Fruit fly (Drosophila melanogaster) whole organism, embryonic: Measurements from ENCODE around the gene CG6937.

Experiments
- CG10431 ChIP-seq: fragments of 200-800 bp; sonication (Bioruptor generic); optimal IDR thresholded peaks from 3 replicates; lab custom pipeline; 2018; ENCODE audit warnings: missing biosample characterization, mild to moderate bottlenecking, missing genetic modification characterization
- CG11504 ChIP-seq: fragments of 200-800 bp; sonication (Bioruptor generic); optimal IDR thresholded peaks from 3 replicates; lab custom pipeline; 2019; ENCODE audit warnings: missing biosample characterization, mild to moderate bottlenecking, missing genetic modification characterization, moderate library complexity
- CG11695 ChIP-seq: fragments of 200-800 bp; sonication (Bioruptor generic); IDR thresholded peaks from 3 replicates; pipeline ENCODE4 v1.3.6; 2022; ENCODE audit warnings: missing biosample characterization, missing genetic modification characterization
- CG12744 ChIP-seq: fragments of 200-800 bp; sonication (Bioruptor generic); optimal IDR thresholded peaks from 2 replicates; lab custom pipeline; 2016; ENCODE audit warnings: missing biosample characterization, missing genetic modification characterization
- CG13775 ChIP-seq: fragments of 200-800 bp; sonication (Bioruptor generic); optimal IDR thresholded peaks from 3 replicates; lab custom pipeline; 2017; ENCODE audit warnings: missing biosample characterization, mild to moderate bottlenecking, missing genetic modification characterization
- CG14441 ChIP-seq: fragments of 200-800 bp; sonication (Bioruptor generic); IDR thresholded peaks from 2 replicates; pipeline ENCODE4 v1.3.6; 2022; ENCODE audit warnings: missing biosample characterization, missing genetic modification characterization
- CG14965 ChIP-seq: fragments of 200-800 bp; sonication (Bioruptor generic); optimal IDR thresholded peaks from 2 replicates; lab custom pipeline; 2016; ENCODE audit warnings: missing biosample characterization, missing genetic modification characterization, borderline replicate concordance
- CG15696 ChIP-seq: fragments of 200-800 bp; sonication (Bioruptor generic); optimal IDR thresholded peaks from 2 replicates; lab custom pipeline; 2019; ENCODE audit warnings: missing biosample characterization, mild to moderate bottlenecking, missing genetic modification characterization, moderate library complexity
- CG1602 ChIP-seq: fragments of 200-800 bp; sonication (Bioruptor generic); optimal IDR thresholded peaks from 3 replicates; lab custom pipeline; 2016; ENCODE audit warnings: missing biosample characterization, missing genetic modification characterization
- CG1603 ChIP-seq: fragments of 200-800 bp; sonication (Bioruptor generic); optimal IDR thresholded peaks from 2 replicates; lab custom pipeline; 2019; ENCODE audit warnings: missing biosample characterization, mild to moderate bottlenecking, missing genetic modification characterization, moderate library complexity
- CG31365 ChIP-seq: fragments of 200-800 bp; sonication (Bioruptor generic); optimal IDR thresholded peaks from 2 replicates; lab custom pipeline; 2018; ENCODE audit warnings: missing biosample characterization, mild to moderate bottlenecking, missing genetic modification characterization
- CG33213 ChIP-seq: fragments of 200-800 bp; sonication (Bioruptor generic); optimal IDR thresholded peaks from 3 replicates; lab custom pipeline; 2016; ENCODE audit warnings: missing biosample characterization, missing genetic modification characterization
- CG5180 ChIP-seq: fragments of 200-800 bp; sonication (Bioruptor generic); optimal IDR thresholded peaks from 3 replicates; lab custom pipeline; 2017; ENCODE audit warnings: missing biosample characterization, missing genetic modification characterization, mild to moderate bottlenecking, moderate library complexity, missing genetic modification reagents
- CG6813 ChIP-seq: fragments of 200-800 bp; sonication (Bioruptor generic); optimal IDR thresholded peaks from 2 replicates; lab custom pipeline; 2017; ENCODE audit warnings: missing biosample characterization, missing genetic modification characterization, mild to moderate bottlenecking, moderate library complexity, missing genetic modification reagents
- CG6854 ChIP-seq: fragments of 200-800 bp; sonication (Bioruptor generic); optimal IDR thresholded peaks from 3 replicates; lab custom pipeline; 2017; ENCODE audit warnings: missing biosample characterization, mild to moderate bottlenecking, missing genetic modification characterization
- CG8388 ChIP-seq: fragments of 200-800 bp; sonication (Bioruptor generic); optimal IDR thresholded peaks from 2 replicates; lab custom pipeline; 2019; ENCODE audit warnings: missing biosample characterization, mild to moderate bottlenecking, missing genetic modification characterization, moderate library complexity
- D19B ChIP-seq: fragments of 200-800 bp; sonication (Bioruptor generic); optimal IDR thresholded peaks from 2 replicates; lab custom pipeline; 2017; ENCODE audit warnings: missing biosample characterization, mild to moderate bottlenecking, missing genetic modification characterization
- Ets65A ChIP-seq: fragments of 200-800 bp; sonication (Bioruptor generic); peaks from one replicate; lab custom pipeline; 2016; ENCODE audit warnings: missing biosample characterization, missing genetic modification characterization
- Gug ChIP-seq: fragments of 200-800 bp; sonication (Bioruptor generic); IDR thresholded peaks from 4 replicates; pipeline ENCODE4 v1.3.6; 2022; ENCODE audit warnings: missing biosample characterization, missing genetic modification characterization
- Max ChIP-seq: fragments of 200-800 bp; sonication (Bioruptor generic); optimal IDR thresholded peaks from 2 replicates; lab custom pipeline; 2016; ENCODE audit warnings: missing biosample characterization, mild to moderate bottlenecking, missing genetic modification characterization
- Med ChIP-seq: fragments of 200-800 bp; sonication (Bioruptor generic); peaks from one replicate; lab custom pipeline; 2016; ENCODE audit warnings: missing biosample characterization, missing genetic modification characterization, mild to moderate bottlenecking, inconsistent platforms, moderate library complexity
- Oli ChIP-seq: fragments of 200-800 bp; sonication (Bioruptor generic); optimal IDR thresholded peaks from 2 replicates; lab custom pipeline; 2018; ENCODE audit warnings: missing biosample characterization, mild to moderate bottlenecking, missing genetic modification characterization, moderate library complexity
- Optix ChIP-seq: fragments of 200-800 bp; sonication (Bioruptor generic); IDR thresholded peaks from 3 replicates; pipeline ENCODE4 v1.3.6; 2022; ENCODE audit warnings: missing biosample characterization, missing genetic modification characterization
- PHDP ChIP-seq: fragments of 200-800 bp; sonication (Bioruptor generic); optimal IDR thresholded peaks from 3 replicates; lab custom pipeline; 2018; ENCODE audit warnings: missing biosample characterization, mild to moderate bottlenecking, missing genetic modification characterization, moderate library complexity
- Rx ChIP-seq: fragments of 200-800 bp; sonication (Bioruptor generic); IDR thresholded peaks from 2 replicates; pipeline ENCODE4 v1.3.6; 2022; ENCODE audit warnings: missing biosample characterization, missing genetic modification characterization
- Sin3A ChIP-seq: fragments of >200 bp; optimal IDR thresholded peaks from 2 replicates; lab custom pipeline; 2018
- Sox100B ChIP-seq: fragments of 200-800 bp; sonication (Bioruptor generic); optimal IDR thresholded peaks from 3 replicates; lab custom pipeline; 2018; ENCODE audit warnings: missing biosample characterization, mild to moderate bottlenecking, missing genetic modification characterization
- Sox102F ChIP-seq: fragments of 200-800 bp; sonication (Bioruptor generic); optimal IDR thresholded peaks from 2 replicates; lab custom pipeline; 2018; ENCODE audit warnings: missing biosample characterization, mild to moderate bottlenecking, missing genetic modification characterization, moderate library complexity
- YL-1 ChIP-seq: fragments of 200-800 bp; sonication (Bioruptor generic); optimal IDR thresholded peaks from 3 replicates; lab custom pipeline; 2017; ENCODE audit warnings: missing biosample characterization, mild to moderate bottlenecking, missing genetic modification characterization
- cwo ChIP-seq: fragments of 200-800 bp; sonication (Bioruptor generic); optimal IDR thresholded peaks from 3 replicates; lab custom pipeline; 2017; ENCODE audit warnings: missing biosample characterization, missing genetic modification characterization, mild to moderate bottlenecking, moderate library complexity, missing genetic modification reagents
- dati ChIP-seq: fragments of 200-800 bp; sonication (Bioruptor generic); IDR thresholded peaks from 2 replicates; pipeline ENCODE4 v1.3.6; 2022; ENCODE audit warnings: missing biosample characterization, missing genetic modification characterization
- dmrt99B ChIP-seq: fragments of 200-800 bp; sonication (Bioruptor generic); optimal IDR thresholded peaks from 2 replicates; lab custom pipeline; 2018; ENCODE audit warnings: missing biosample characterization, mild to moderate bottlenecking, missing genetic modification characterization, moderate library complexity
- gce ChIP-seq: fragments of 200-800 bp; sonication (Bioruptor generic); IDR thresholded peaks from 3 replicates; pipeline ENCODE4 v1.3.6; 2022; ENCODE audit warnings: missing biosample characterization, missing genetic modification characterization
- gem ChIP-seq: fragments of 200-800 bp; sonication (Bioruptor generic); optimal IDR thresholded peaks from 2 replicates; lab custom pipeline; 2019; ENCODE audit warnings: missing biosample characterization, mild to moderate bottlenecking, missing genetic modification characterization, moderate library complexity
- gfzf ChIP-seq: fragments of 200-800 bp; sonication (Bioruptor generic); optimal IDR thresholded peaks from 2 replicates; lab custom pipeline; 2016; ENCODE audit warnings: missing biosample characterization, mild to moderate bottlenecking, missing genetic modification characterization, moderate library complexity
- grau ChIP-seq: fragments of 200-800 bp; optimal IDR thresholded peaks from 3 replicates; lab custom pipeline; 2019; ENCODE audit warnings: missing biosample characterization, mild to moderate bottlenecking, missing genetic modification characterization, moderate library complexity
- hbn ChIP-seq: fragments of 200-800 bp; sonication (Bioruptor generic); IDR thresholded peaks from 2 replicates; pipeline ENCODE4 v1.3.6; 2022; ENCODE audit warnings: missing biosample characterization, missing genetic modification characterization; ENCODE audit not compliant: partially characterized antibody
- hth ChIP-seq: fragments of >200 bp; optimal IDR thresholded peaks from 2 replicates; lab custom pipeline; 2017; ENCODE audit warnings: inconsistent platforms
- lilli ChIP-seq: fragments of 200-800 bp; sonication (Bioruptor generic); optimal IDR thresholded peaks from 3 replicates; lab custom pipeline; 2016; ENCODE audit warnings: missing biosample characterization, missing genetic modification characterization
- lov ChIP-seq, 2 experiments: fragments of 200-800 bp in 1 of 2; fragments of >200 bp in 1 of 2; sonication (Bioruptor generic) in 1 of 2; IDR thresholded peaks in 1 of 2; optimal IDR thresholded peaks in 1 of 2; 2 replicates in 1 of 2; 3 replicates in 1 of 2; pipeline versions ENCODE4 v1.3.6 to Lab custom; 2017 to 2022; ENCODE audit warnings: missing biosample characterization in 1 of 2, missing genetic modification characterization in 1 of 2
- otp ChIP-seq: fragments of 200-800 bp; sonication (Bioruptor generic); IDR thresholded peaks from 3 replicates; pipeline ENCODE4, ENCODE4 v1.3.6; 2022; ENCODE audit warnings: missing biosample characterization, missing genetic modification characterization
- pan ChIP-seq, 4 experiments: fragments of >200 bp in 3 of 4; fragments of 200-800 bp in 1 of 4; sonication (Bioruptor generic) in 1 of 4; optimal IDR thresholded peaks in 3 of 4; IDR thresholded peaks in 1 of 4; 2 replicates each; pipeline versions ENCODE4 v1.3.6 to Lab custom; 2017 to 2022; ENCODE audit warnings: missing biosample characterization in 2 of 4, missing genetic modification characterization in 2 of 4, mixed read lengths in 1 of 4
- pum ChIP-seq: fragments of 200-800 bp; sonication (Bioruptor generic); optimal IDR thresholded peaks from 2 replicates; lab custom pipeline; 2016; ENCODE audit warnings: missing biosample characterization, missing genetic modification characterization
- row ChIP-seq: fragments of 200-800 bp; sonication (Bioruptor generic); IDR thresholded peaks from 3 replicates; pipeline ENCODE4 v1.3.6; 2022; ENCODE audit warnings: missing biosample characterization, missing genetic modification characterization
- sr ChIP-seq: fragments of 200-800 bp; sonication (Bioruptor generic); IDR thresholded peaks from 3 replicates; pipeline ENCODE4 v1.3.6; 2022; ENCODE audit warnings: missing biosample characterization, missing genetic modification characterization
- ssp ChIP-seq: fragments of 200-800 bp; sonication (Bioruptor generic); IDR thresholded peaks from 2 replicates; pipeline ENCODE4 v1.3.6; 2022; ENCODE audit warnings: missing biosample characterization, missing genetic modification characterization
- tna ChIP-seq: fragments of 200-800 bp; sonication (Bioruptor generic); IDR thresholded peaks from 2 replicates; pipeline ENCODE4 v1.3.6; 2022; ENCODE audit warnings: missing biosample characterization, missing genetic modification characterization; ENCODE audit not compliant: partially characterized antibody
- tx ChIP-seq: fragments of 200-800 bp; sonication (Bioruptor generic); optimal IDR thresholded peaks from 2 replicates; lab custom pipeline; 2016; ENCODE audit warnings: missing biosample characterization, missing genetic modification characterization

Gene CG6937

dm6 chr3R:22536504-22537423 lies 47.8 kb upstream of the CG6937 start (continued):
- TF ChIP-seq CG13775 (peak; percentile 40), ssp (GFP tag; lab: Robert Waterston, UW) (no peak), YL-1 (GFP tag; lab: Kevin White, UChicago) (no peak), cwo (no peak), CG8388 (GFP tag; lab: Kevin White, UChicago) (peak; percentile 28), lov (optimal IDR thresholded peaks at IDR 0.05; lab: Kevin White, UChicago) (no peak), lov (GFP tag; IDR thresholded peaks at IDR 0.05; lab: Robert Waterston, UW) (no peak), CG12744 (no peak), gfzf (GFP tag; lab: Kevin White, UChicago) (no peak), Gug (GFP tag; lab: Robert Waterston, UW) (no peak), Sox100B (peak; percentile 5), gce (no peak), tna (no peak), Optix (GFP tag; lab: Robert Waterston, UW) (no peak), CG15696 (tag; lab: Kevin White, UChicago) (no peak), hth (lab: Kevin White, UChicago) (no peak), PHDP (tag; lab: Kevin White, UChicago) (peak; percentile 57), Max (GFP tag; lab: Kevin White, UChicago) (no peak), CG1603 (tag; lab: Kevin White, UChicago) (peak; percentile 4), CG6854 (GFP tag; lab: Kevin White, UChicago) (no peak), CG11695 (0 out of 3 replicates have a peak, but pooled peaks have one; percentile 45), dati (GFP tag; lab: Robert Waterston, UW) (no peak), sr (GFP tag; lab: Robert Waterston, UW) (no peak; the same call in 2 of the 3 replicates), Sox102F (GFP tag; lab: Kevin White, UChicago) (peak; percentile 67), Rx (GFP tag; lab: Robert Waterston, UW) (0 out of 2 replicates have a peak, but pooled peaks have one; percentile 5), CG33213 (GFP tag; lab: Kevin White, UChicago) (no peak), otp (GFP tag; lab: Robert Waterston, UW) (peak; percentile 32; the same call in 1 of the 3 replicates), CG14965 (no peak), grau (peak; percentile 54), hbn (GFP tag; lab: Robert Waterston, UW) (no peak)

- no peak for TF ChIP-seq CG6813 (GFP tag; lab: Kevin White, UChicago)
- TF ChIP-seq Med (GFP tag; lab: Kevin White, UChicago): peak; percentile 37
- TF ChIP-seq CG1602 (GFP tag; lab: Kevin White, UChicago): no peak
- TF ChIP-seq row (GFP tag; lab: Robert Waterston, UW): 0 out of 3 replicates have a peak, but pooled peaks have one; percentile 17
- no peak for TF ChIP-seq lilli (GFP tag; lab: Kevin White, UChicago)
- TF ChIP-seq Sin3A (lab: Kevin White, UChicago): no peak
- 0 out of 2 replicates have a peak, but pooled peaks have one; percentile 20 for TF ChIP-seq CG14441
- TF ChIP-seq pum: no peak
- no peak for TF ChIP-seq pan (optimal IDR thresholded peaks at IDR 0.05; lab: Kevin White, UChicago)
- peak in 1 of 2 experiments; percentile 21 for TF ChIP-seq pan (GFP tag; optimal IDR thresholded peaks at IDR 0.05 in 1 of 2, IDR thresholded peaks at IDR 0.05 in 1 of 2)
- TF ChIP-seq Sox102F (GFP tag; lab: Kevin White, UChicago): peak; percentile 52
- TF ChIP-seq gem (tag; lab: Kevin White, UChicago): peak; percentile 36
- no peak for TF ChIP-seq CG5180
- peak; percentile 57 for TF ChIP-seq Ets65A (GFP tag; lab: Kevin White, UChicago)
- no peak for TF ChIP-seq Oli (tag; lab: Kevin White, UChicago)
- TF ChIP-seq dmrt99B (tag; lab: Kevin White, UChicago): peak; percentile 48
- no peak for TF ChIP-seq D19B (GFP tag; lab: Kevin White, UChicago)
- TF ChIP-seq tx: no peak
- peak; percentile 38 for TF ChIP-seq CG11504
- no peak for TF ChIP-seq sr (GFP tag; lab: Robert Waterston, UW)
- no peak for TF ChIP-seq CG10431
- TF ChIP-seq CG31365 (tag; lab: Kevin White, UChicago): no peak
Observed at dm6 chr3R:22538877-22539276, 45.7 kb upstream of the CG6937 start.
